Worm (Caenorhabditis elegans) whole organism, L4 larva: ENCODE data around the gene mogs-1.

Experiments
- R02D3.7 ChIP-seq: fragments of 150-350 bp; sonication (generic microtip); optimal IDR thresholded peaks from 3 replicates; lab custom pipeline; 2014; ENCODE audit warnings: missing biosample characterization, missing genetic modification characterization
- ZK546.5 ChIP-seq, 2 experiments: sonication (generic microtip); optimal IDR thresholded peaks; 2 replicates each; lab custom pipeline; 2017; ENCODE audit warnings: missing biosample characterization in 2 of 2, missing genetic modification characterization in 2 of 2
- ama-1 ChIP-seq: fragments of 150-350 bp; optimal IDR thresholded peaks from 2 replicates; lab custom pipeline; 2014; ENCODE audit warnings: inconsistent platforms, mixed read lengths
- ceh-82 ChIP-seq: sonication (generic microtip); optimal IDR thresholded peaks from 2 replicates; lab custom pipeline; 2017; ENCODE audit warnings: missing biosample characterization, missing genetic modification characterization
- lin-13 ChIP-seq: fragments of 150-350 bp; optimal IDR thresholded peaks from 2 replicates; lab custom pipeline; 2014; ENCODE audit warnings: missing biosample characterization, missing genetic modification reagents, missing genetic modification characterization
- mep-1 ChIP-seq: fragments of 150-350 bp; sonication (generic microtip); optimal IDR thresholded peaks from 3 replicates; lab custom pipeline; 2014; ENCODE audit warnings: missing biosample characterization, missing genetic modification characterization
- nhr-28 ChIP-seq: fragments of 150-350 bp; optimal IDR thresholded peaks from 2 replicates; lab custom pipeline; 2014; ENCODE audit warnings: missing biosample characterization, missing genetic modification characterization
- zfp-3 ChIP-seq: fragments of 200-800 bp; sonication (Bioruptor generic); conservative IDR thresholded peaks from 2 replicates; pipeline ENCODE4 v1.3.6; 2022; ENCODE audit warnings: missing genetic modification reagents, missing genetic modification characterization, missing compliant biosample characterization

DNA sequence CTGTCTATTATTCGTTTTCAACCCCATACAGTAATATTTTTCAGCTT lies 16.7 kb upstream of the mogs-1 start, which contains the start of gene kdin-1:
- TF ChIP-seq nhr-28 (tag; lab: Kevin White, UChicago) (no peak), ZK546.5 (tag; optimal IDR thresholded peaks at IDR 0.05; lab: Kevin White, UChicago) (no peak), ama-1 (no peak), lin-13 (no peak), ceh-82 (tag; lab: Kevin White, UChicago) (no peak), mep-1 (tag; lab: Kevin White, UChicago) (no peak), zfp-3 (GFP tag; lab: Robert Waterston, UW) (no peak), R02D3.7 (tag; lab: Kevin White, UChicago) (no peak)
